Fruit fly (Drosophila melanogaster) whole organism: ENCODE data around the gene CG31810.

Source experiments
- CG8478 ChIP-seq: fragments of >200 bp; optimal IDR thresholded peaks from 2 replicates; lab custom pipeline; 2018; ENCODE audit warnings: inconsistent platforms
- Dll ChIP-seq: fragments of >200 bp; optimal IDR thresholded peaks from 2 replicates; lab custom pipeline; 2017
- EcR ChIP-seq, 2 experiments: fragments of >200 bp; optimal IDR thresholded peaks; 2 replicates each; lab custom pipeline; 2017; ENCODE audit warnings: missing biosample characterization in 2 of 2, missing genetic modification characterization in 2 of 2, missing genetic modification reagents in 2 of 2
- pan ChIP-seq: fragments of >200 bp; optimal IDR thresholded peaks from 2 replicates; lab custom pipeline; 2017
- psq ChIP-seq: fragments of >200 bp; optimal IDR thresholded peaks from 2 replicates; lab custom pipeline; 2017
- usp ChIP-seq: fragments of >200 bp; optimal IDR thresholded peaks from 2 replicates; lab custom pipeline; 2017; ENCODE audit warnings: missing biosample characterization, missing genetic modification characterization, mixed read lengths

The CG31810 gene

DNA sequence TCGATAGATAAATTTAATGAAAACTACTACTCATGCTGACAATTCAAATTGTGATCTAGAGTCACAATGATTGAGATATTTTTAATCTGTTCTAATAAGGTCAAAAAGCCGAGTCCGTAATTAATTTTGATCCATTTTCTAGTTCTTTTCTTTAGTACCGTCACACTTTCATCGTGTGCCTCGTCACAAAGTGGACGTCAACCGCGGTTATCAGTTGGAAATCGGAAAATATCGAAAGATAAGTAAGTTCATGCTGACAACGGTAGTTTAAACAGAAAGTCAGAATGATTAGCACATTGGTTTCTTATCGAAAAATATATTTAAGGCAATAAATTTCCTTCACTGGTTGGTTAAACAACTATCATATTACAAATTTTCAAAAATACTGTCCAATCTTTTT, 1.7 kb downstream of the CG31810 start:
- TF ChIP-seq Dll (lab: Kevin White, UChicago) (no peak), psq (lab: Kevin White, UChicago) (no peak), pan (no peak), usp (GFP tag; lab: Kevin White, UChicago) (no peak), EcR (GFP tag; optimal IDR thresholded peaks at IDR 0.05; lab: Kevin White, UChicago) (no peak), CG8478 (lab: Kevin White, UChicago) (no peak)

DNA sequence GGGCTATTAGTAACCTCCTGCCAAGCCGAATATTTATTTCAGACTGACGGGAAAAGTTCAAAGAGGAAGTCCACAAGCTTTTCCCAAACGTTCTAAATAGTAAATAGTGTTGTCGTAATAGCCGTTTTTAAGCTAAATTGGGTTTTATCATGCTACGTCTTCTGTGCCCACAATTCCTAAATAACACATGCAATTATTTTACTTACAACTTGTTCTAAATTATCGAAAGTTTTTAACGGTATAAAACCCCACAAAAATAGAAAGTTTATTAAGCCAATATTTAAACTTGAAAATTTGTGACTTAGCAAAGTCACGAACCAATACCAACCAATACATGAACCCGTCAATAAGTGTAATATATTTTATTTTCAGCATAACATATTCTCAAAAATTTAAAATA, 3.5 kb downstream of the CG31810 start, which contains the start of gene CG13284:
Gene CG13284 (minus strand): TSS at position 47 of the 400 bp plus-strand sequence.
- TF ChIP-seq psq (lab: Kevin White, UChicago) (no peak), Dll (lab: Kevin White, UChicago) (no peak), EcR (GFP tag; optimal IDR thresholded peaks at IDR 0.05; lab: Kevin White, UChicago) (no peak), pan (no peak), usp (GFP tag; lab: Kevin White, UChicago) (no peak), CG8478 (lab: Kevin White, UChicago) (no peak)

DNA sequence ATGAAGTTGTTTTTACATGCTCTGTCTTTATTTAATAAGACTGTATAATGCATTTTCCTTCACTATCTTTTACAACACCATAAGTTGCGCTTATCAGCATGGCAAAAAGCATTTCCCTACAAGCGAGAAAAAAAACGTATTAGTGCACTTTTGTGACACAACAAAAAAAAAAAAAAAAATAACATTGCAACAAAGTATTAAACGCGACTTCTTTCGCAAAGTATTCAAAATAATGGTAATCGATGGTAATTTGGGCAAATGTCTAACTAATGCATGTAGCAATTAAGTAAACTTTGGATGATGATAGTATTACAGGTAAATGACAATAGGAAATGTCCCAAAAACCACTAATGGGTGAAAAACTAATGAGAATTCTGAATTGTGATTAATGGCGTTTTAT, 4.2 kb downstream of the CG31810 start:
- TF ChIP-seq EcR (GFP tag; optimal IDR thresholded peaks at IDR 0.05; lab: Kevin White, UChicago) (no peak), CG8478 (lab: Kevin White, UChicago) (no peak), Dll (lab: Kevin White, UChicago) (no peak), psq (lab: Kevin White, UChicago) (no peak), pan (no peak), usp (GFP tag; lab: Kevin White, UChicago) (no peak)

DNA sequence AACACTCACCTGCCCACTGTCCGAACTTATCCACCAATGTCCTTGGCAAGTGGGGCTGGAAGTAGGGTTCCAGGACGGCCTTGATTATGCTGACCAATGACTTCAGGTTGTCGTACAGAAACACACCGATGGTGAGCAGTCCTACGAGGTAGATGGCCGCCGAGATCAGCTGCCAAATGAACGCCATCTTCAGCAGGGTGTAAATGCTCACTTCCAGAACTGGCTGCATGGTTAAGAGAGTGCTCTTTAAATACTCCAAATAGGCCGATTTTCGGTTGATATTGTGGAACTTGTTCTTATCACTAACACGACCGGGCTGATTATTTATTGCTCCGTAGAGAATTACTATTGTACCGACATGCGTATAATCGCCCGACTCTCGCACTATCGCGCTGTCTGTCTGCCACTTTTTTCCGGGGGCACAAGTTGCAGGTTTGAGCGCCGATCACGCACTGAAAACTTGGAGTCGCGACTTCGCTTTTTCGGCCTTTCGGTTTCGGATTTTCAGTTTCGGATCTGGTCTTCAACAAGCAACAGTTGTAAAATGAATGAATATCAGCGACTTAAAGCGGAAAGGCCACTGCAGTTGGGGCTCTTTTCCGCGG, 5.3 kb downstream of the CG31810 start:
- TF ChIP-seq usp (GFP tag; lab: Kevin White, UChicago): no peak
- no peak for TF ChIP-seq Dll (lab: Kevin White, UChicago)
- no peak for TF ChIP-seq EcR (GFP tag; optimal IDR thresholded peaks at IDR 0.05; lab: Kevin White, UChicago)
- TF ChIP-seq pan: no peak
- no peak for TF ChIP-seq psq (lab: Kevin White, UChicago)

DNA sequence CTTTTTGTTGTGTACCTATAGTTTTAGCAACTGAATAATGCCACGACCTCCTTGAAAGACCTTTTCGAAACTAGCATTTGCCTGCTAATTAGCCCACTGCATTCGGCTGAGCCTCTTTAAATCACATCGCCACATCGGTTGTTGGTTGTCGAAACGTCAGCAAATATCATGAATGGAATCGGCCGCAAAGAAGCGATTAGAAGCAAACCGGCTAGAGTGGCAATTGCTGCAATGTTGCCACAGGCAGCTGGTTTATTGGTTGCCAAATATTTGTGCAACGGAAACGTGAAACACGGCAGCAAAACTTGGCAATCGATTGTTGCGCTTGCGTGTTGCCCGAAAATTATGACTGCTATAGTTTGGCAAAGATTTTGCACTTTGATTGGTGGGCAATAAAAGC, 7.0 kb downstream of the CG31810 start:
- no peak for TF ChIP-seq psq (lab: Kevin White, UChicago)
- TF ChIP-seq CG8478 (lab: Kevin White, UChicago): no peak
- TF ChIP-seq usp (GFP tag; lab: Kevin White, UChicago): no peak
- no peak for TF ChIP-seq pan
- no peak for TF ChIP-seq EcR (GFP tag; optimal IDR thresholded peaks at IDR 0.05; lab: Kevin White, UChicago)
- TF ChIP-seq Dll (lab: Kevin White, UChicago): no peak

DNA sequence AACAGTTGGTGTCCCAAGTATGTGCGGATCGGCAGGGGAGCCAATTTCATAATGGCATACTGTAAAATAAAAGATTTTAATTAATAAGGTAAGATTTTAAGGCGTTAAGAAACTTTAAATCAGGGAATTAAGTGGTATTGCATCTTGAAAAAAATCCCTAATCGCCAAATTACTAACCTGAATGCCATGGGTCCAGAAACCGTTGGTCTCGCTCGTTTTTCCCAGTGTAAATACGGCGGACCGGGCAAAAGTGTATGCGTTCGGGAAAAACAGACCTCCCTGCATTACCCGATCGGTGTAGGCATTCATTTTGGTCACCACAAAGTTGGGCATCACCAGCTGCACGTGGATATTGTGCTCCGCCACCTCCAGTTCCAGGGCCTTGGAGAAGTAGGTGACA, 8.8 kb downstream of the CG31810 start:
- no peak for TF ChIP-seq usp (GFP tag; lab: Kevin White, UChicago)
- TF ChIP-seq psq (lab: Kevin White, UChicago): no peak
- TF ChIP-seq CG8478 (lab: Kevin White, UChicago): no peak
- TF ChIP-seq pan: no peak
- no peak for TF ChIP-seq EcR (GFP tag; optimal IDR thresholded peaks at IDR 0.05; lab: Kevin White, UChicago)
- TF ChIP-seq Dll (lab: Kevin White, UChicago): no peak

DNA sequence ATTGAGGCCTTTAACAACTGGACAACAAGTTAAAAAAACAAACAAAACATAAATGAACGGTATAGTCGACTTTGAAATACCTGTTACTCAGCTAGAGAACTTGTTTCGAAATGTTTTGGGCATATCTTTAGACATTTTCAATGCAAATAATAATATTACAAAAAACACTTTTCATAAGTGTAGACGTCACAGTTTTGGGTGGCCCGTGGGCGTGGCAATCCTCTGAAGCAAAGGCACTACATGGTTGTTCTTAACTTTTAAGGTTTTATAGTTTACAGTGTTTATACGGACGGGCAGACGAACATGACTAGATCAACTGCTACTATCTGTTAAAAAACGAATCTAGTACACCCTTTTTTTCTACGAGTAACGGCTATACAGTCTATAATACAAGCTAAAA, 9.7 kb downstream of the CG31810 start:
- TF ChIP-seq Dll (lab: Kevin White, UChicago) (no peak), pan (peak; percentile 66)

DNA sequence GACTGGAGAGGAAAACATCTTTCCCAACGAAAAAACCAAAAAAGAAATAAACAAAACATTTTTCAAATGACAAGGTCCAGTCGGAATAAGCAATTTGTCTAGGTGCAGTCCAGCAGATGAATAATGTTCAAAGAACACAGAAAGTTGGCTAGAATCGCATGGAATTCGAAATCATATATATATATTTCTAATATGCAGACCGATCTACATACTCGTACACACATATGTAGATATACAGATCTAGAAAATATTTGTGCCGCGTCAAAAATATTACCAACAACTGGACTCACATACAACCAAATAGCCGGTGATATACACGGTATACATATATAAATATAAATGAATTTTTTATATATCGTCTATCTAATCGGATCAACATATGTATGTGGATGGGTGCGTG, 12.5 kb downstream of the CG31810 start:
- TF ChIP-seq pan: no peak

DNA sequence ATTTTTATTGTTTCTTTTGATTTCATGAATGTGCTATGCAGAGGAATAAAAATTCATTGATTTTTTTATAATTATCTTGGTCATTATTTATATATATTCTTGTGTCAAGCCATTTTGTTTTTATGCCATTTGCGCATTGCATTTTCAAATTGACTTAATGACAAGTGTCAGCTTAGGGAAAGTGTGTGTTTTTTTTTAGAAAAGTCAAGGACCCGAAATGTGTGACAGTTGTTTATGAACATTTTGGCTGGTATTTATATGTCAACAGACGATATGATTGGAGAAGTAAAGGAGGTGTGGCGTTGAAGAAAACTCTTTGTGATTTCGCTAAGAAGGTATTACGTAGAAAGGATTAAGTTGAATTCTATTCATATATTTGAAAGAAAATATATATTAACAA, 14.5 kb downstream of the CG31810 start, which contains the start of the genes SclA and SclB:
Gene SclA (plus strand): TSS at position 301 of the 400 bp plus-strand sequence.
Gene SclB (plus strand): TSS at position 301 of the 400 bp plus-strand sequence.
- no peak for TF ChIP-seq usp (GFP tag; lab: Kevin White, UChicago)
- TF ChIP-seq EcR (GFP tag; optimal IDR thresholded peaks at IDR 0.05; lab: Kevin White, UChicago): no peak
- TF ChIP-seq CG8478 (lab: Kevin White, UChicago): no peak
- no peak for TF ChIP-seq pan
- TF ChIP-seq psq (lab: Kevin White, UChicago): no peak
- TF ChIP-seq Dll (lab: Kevin White, UChicago): no peak

DNA sequence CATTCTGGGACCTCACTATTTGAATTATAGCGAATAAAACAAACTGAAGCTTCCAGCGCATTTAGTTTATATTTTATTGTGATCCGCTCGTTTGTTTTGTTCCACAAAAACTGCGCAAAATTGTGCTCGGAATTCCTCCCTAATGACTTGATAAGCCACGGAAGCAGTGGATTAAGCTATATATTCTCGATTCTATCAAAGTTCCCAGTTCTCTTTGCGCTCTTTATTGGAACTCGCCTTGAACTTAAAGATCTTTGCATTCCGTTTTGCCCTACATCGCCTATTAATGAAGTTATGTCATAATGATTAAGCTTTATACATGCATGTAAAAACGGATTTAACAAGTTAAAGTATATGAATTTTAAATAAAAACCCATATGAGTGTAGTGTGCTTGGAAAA, 15.0 kb downstream of the CG31810 start, which contains the start of gene Nepl9:
Gene Nepl9 (minus strand): TSS at position 101 of the 400 bp plus-strand sequence.
- TF ChIP-seq CG8478 (lab: Kevin White, UChicago) (no peak), psq (lab: Kevin White, UChicago) (no peak), EcR (GFP tag; optimal IDR thresholded peaks at IDR 0.05; lab: Kevin White, UChicago) (no peak), usp (GFP tag; lab: Kevin White, UChicago) (no peak), Dll (lab: Kevin White, UChicago) (no peak), pan (no peak)

DNA sequence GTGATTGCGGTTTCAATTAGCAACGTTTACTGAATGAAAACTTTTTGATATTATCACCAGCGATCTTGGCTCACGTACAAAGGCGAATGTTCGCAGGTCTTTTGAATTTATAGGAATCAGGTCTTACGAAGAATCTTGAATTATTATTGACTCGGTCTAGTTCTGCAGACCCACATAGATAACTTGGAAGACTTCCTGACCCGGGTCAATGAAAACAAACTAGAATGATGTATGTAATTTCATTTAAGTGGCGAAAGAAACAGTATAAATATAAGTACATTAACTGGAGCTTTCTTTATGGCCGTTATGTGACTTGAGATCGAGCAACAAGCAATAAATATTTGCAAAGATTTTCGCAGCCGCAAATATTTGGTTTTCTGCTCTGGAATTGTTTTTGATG, 17.8 kb downstream of the CG31810 start, which contains the start of gene CG13282:
Gene CG13282 (minus strand): TSS at position 101 of the 400 bp plus-strand sequence.
- TF ChIP-seq EcR (GFP tag; optimal IDR thresholded peaks at IDR 0.05; lab: Kevin White, UChicago) (no peak), CG8478 (lab: Kevin White, UChicago) (no peak), usp (GFP tag; lab: Kevin White, UChicago) (no peak), psq (lab: Kevin White, UChicago) (no peak), pan (no peak), Dll (lab: Kevin White, UChicago) (no peak)

DNA sequence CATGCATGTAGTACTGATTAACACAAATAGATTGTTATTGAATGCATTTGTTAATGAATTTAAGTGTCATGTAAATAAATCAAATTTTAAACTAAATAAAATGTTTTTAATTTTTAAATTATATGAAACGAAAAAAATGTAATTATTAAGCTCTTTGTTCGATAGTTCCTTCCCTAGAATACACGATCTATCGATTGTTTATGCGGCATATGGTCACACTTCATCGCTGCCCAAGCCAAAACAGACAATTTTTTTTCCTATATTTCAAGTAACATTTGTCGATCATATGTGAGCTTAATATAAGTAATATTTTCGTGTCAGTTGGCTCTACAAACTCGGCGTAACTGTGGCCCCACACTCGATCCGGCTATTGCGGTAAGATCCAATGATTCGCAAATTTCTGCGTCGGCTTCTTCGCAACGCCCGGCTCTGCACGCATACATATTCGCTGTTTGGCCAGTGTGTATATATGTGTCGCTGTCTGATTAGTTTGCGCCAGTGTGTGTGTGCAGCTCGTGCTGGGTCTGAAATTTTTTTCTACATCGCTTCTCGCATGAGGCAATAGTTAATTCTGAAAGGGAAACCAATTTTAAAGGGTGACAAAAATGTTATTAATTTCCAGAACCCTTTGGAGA, 25.2 kb downstream of the CG31810 start, which contains the start of gene AspRS-m:
Gene AspRS-m (plus strand): TSS at position 207 of the 635 bp plus-strand sequence.
- no peak for TF ChIP-seq psq (lab: Kevin White, UChicago)
- peak; percentile 31 for TF ChIP-seq CG8478 (lab: Kevin White, UChicago)
